Fruit fly (Drosophila melanogaster) whole organism, adult: ENCODE data around the gene CG11696.

Experiments
- CG33017 ChIP-seq: fragments of 200-800 bp; sonication (Bioruptor generic); optimal IDR thresholded peaks from 2 replicates; lab custom pipeline; 2018; ENCODE audit warnings: missing biosample characterization, mild to moderate bottlenecking, missing genetic modification characterization, moderate library complexity
- CG7101 ChIP-seq: fragments of 200-800 bp; sonication (Bioruptor generic); optimal IDR thresholded peaks from 2 replicates; lab custom pipeline; 2018; ENCODE audit warnings: missing biosample characterization, mild to moderate bottlenecking, missing genetic modification characterization, moderate library complexity
- Crg-1 ChIP-seq: fragments of 200-800 bp; sonication (Bioruptor generic); optimal IDR thresholded peaks from 2 replicates; lab custom pipeline; 2016; ENCODE audit warnings: missing biosample characterization, missing genetic modification characterization
- kay ChIP-seq: fragments of 200-800 bp; sonication (Bioruptor generic); peaks from one replicate; lab custom pipeline; 2016; ENCODE audit warnings: missing biosample characterization, missing genetic modification characterization, borderline replicate concordance

DNA sequence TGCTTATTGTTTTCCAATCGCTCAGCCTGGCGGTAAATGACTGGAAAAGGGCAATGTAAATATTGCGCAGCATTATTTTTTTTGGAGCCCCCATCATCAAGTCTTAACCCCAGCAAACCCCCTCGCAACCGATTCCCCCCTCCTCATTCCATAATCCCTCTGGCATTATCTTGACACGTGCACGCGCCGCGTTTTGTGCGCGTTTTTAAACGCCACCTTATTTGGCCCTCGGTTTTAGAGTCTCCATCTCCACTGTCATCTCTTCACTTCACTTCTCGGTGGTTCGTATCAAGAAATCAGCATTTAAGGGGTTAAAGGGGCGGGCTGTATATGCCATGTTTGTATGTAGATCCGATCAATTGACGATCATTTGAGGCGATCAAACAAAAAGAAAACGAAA is 26.6 kb upstream of the CG11696 start:
- TF ChIP-seq kay (GFP tag; lab: Kevin White, UChicago) = no peak
- TF ChIP-seq Crg-1 (GFP tag; lab: Kevin White, UChicago) = no peak
- TF ChIP-seq CG7101 (tag; lab: Kevin White, UChicago) = no peak
- TF ChIP-seq CG33017 (tag; lab: Kevin White, UChicago) = no peak
